Worm (Caenorhabditis elegans) whole organism, young adult: ENCODE results near the gene algn-12.

Experiments used
- B0019.2 ChIP-seq: fragments of 200-800 bp; sonication (Bioruptor generic); conservative IDR thresholded peaks from 2 replicates; pipeline ENCODE4 v1.3.6; 2022; ENCODE audit warnings: missing genetic modification reagents, missing genetic modification characterization, missing compliant biosample characterization
- B0261.1 ChIP-seq: sonication (generic microtip); optimal IDR thresholded peaks from 2 replicates; lab custom pipeline; 2016; ENCODE audit warnings: mild to moderate bottlenecking, missing genetic modification characterization, moderate library complexity, missing compliant biosample characterization
- B0336.3 ChIP-seq: fragments of 200-800 bp; sonication (Bioruptor generic); IDR thresholded peaks from 2 replicates; pipeline ENCODE4 v1.3.6; 2022; ENCODE audit warnings: missing genetic modification characterization, missing compliant biosample characterization
- F23B12.7 ChIP-seq: sonication (generic microtip); optimal IDR thresholded peaks from 2 replicates; lab custom pipeline; 2017; ENCODE audit warnings: missing genetic modification characterization, mild to moderate bottlenecking, missing compliant biosample characterization, antibody characterized with exemption, moderate library complexity; ENCODE audit not compliant: insufficient read depth
- F33H1.4 ChIP-seq: fragments of 200-800 bp; sonication (Bioruptor generic); IDR thresholded peaks from 2 replicates; pipeline ENCODE4 v1.3.6; 2022; ENCODE audit warnings: missing genetic modification reagents, missing genetic modification characterization, missing compliant biosample characterization
- F57C9.4 ChIP-seq: sonication (generic microtip); optimal IDR thresholded peaks from 2 replicates; lab custom pipeline; 2017; ENCODE audit warnings: mild to moderate bottlenecking, missing genetic modification characterization, missing compliant biosample characterization
- K11D2.4 ChIP-seq: fragments of 200-800 bp; sonication (Bioruptor generic); IDR thresholded peaks from 2 replicates; pipeline ENCODE4 v1.3.6; 2022; ENCODE audit warnings: missing genetic modification reagents, missing genetic modification characterization, missing compliant biosample characterization
- Y53F4B.3 ChIP-seq: fragments of 200-800 bp; sonication (Bioruptor generic); IDR thresholded peaks from 2 replicates; pipeline ENCODE4 v1.3.6; 2022; ENCODE audit warnings: missing genetic modification reagents, missing genetic modification characterization, missing compliant biosample characterization
- Y56A3A.18 ChIP-seq: fragments of 200-800 bp; sonication (Bioruptor generic); IDR thresholded peaks from 2 replicates; pipeline ENCODE4 v1.3.6; 2022; ENCODE audit warnings: missing genetic modification reagents, missing genetic modification characterization, missing compliant biosample characterization
- Y95B8A.8 ChIP-seq: fragments of 200-800 bp; sonication (Bioruptor generic); IDR thresholded peaks from 2 replicates; pipeline ENCODE4 v1.3.6; 2022; ENCODE audit warnings: missing genetic modification reagents, missing genetic modification characterization, missing compliant biosample characterization
- akir-1 ChIP-seq: fragments of 200-800 bp; sonication (Bioruptor generic); optimal IDR thresholded peaks from 2 replicates; lab custom pipeline; 2018; ENCODE audit warnings: mild to moderate bottlenecking, missing genetic modification characterization, moderate library complexity, missing compliant biosample characterization
- ama-1 ChIP-seq, 3 experiments: fragments of 150-350 bp in 1 of 3; sonication (generic microtip) in 2 of 3; optimal IDR thresholded peaks; 2 replicates each; lab custom pipeline; 2014 to 2018; ENCODE audit warnings: missing biosample characterization in 2 of 3, missing genetic modification characterization in 2 of 3, missing genetic modification reagents in 2 of 3
- aptf-2 ChIP-seq: fragments of 200-800 bp; sonication (Bioruptor generic); conservative IDR thresholded peaks from 2 replicates; pipeline ENCODE4 v1.3.6; 2022; ENCODE audit warnings: missing genetic modification reagents, missing genetic modification characterization, missing compliant biosample characterization
- bed-1 ChIP-seq: fragments of 200-800 bp; sonication (Bioruptor generic); IDR thresholded peaks from 2 replicates; pipeline ENCODE4 v1.3.6; 2022; ENCODE audit warnings: missing genetic modification reagents, missing genetic modification characterization, missing compliant biosample characterization
- ccch-3 ChIP-seq: fragments of 200-800 bp; sonication (Bioruptor generic); optimal IDR thresholded peaks from 2 replicates; lab custom pipeline; 2018; ENCODE audit warnings: mild to moderate bottlenecking, missing genetic modification characterization, missing compliant biosample characterization
- cebp-1 ChIP-seq, 2 experiments: fragments of 200-800 bp in 1 of 2; sonication (Bioruptor generic) in 1 of 2; sonication (generic microtip) in 1 of 2; IDR thresholded peaks in 1 of 2; optimal IDR thresholded peaks in 1 of 2; 2 replicates each; pipeline versions ENCODE4 v1.3.6 to Lab custom; 2017 to 2022; ENCODE audit warnings: missing compliant biosample characterization in 2 of 2, missing genetic modification characterization in 2 of 2, mild to moderate bottlenecking in 1 of 2, missing genetic modification reagents in 1 of 2, moderate library complexity in 1 of 2
- ceh-27 ChIP-seq: fragments of 200-800 bp; sonication (Bioruptor generic); optimal IDR thresholded peaks from 2 replicates; lab custom pipeline; 2018; ENCODE audit warnings: mild to moderate bottlenecking, missing genetic modification characterization, moderate library complexity, missing compliant biosample characterization
- ceh-58 ChIP-seq: fragments of 200-800 bp; sonication (Bioruptor generic); IDR thresholded peaks from 2 replicates; pipeline ENCODE4 v1.3.6; 2022; ENCODE audit warnings: missing genetic modification characterization, missing compliant biosample characterization
- egl-18 ChIP-seq: fragments of 200-800 bp; sonication (Bioruptor generic); IDR thresholded peaks from 2 replicates; pipeline ENCODE4 v1.3.6; 2022; ENCODE audit warnings: missing genetic modification reagents, missing genetic modification characterization, missing compliant biosample characterization
- ekl-4 ChIP-seq: fragments of 200-800 bp; sonication (Bioruptor generic); IDR thresholded peaks from 2 replicates; pipeline ENCODE4 v1.3.6; 2022; ENCODE audit warnings: missing genetic modification reagents, missing genetic modification characterization, missing compliant biosample characterization
- ets-4 ChIP-seq: fragments of 200-800 bp; sonication (Bioruptor generic); optimal IDR thresholded peaks from 2 replicates; lab custom pipeline; 2018; ENCODE audit warnings: mild to moderate bottlenecking, missing genetic modification characterization, missing compliant biosample characterization
- hsf-1 ChIP-seq: fragments of 200-800 bp; sonication (Bioruptor generic); IDR thresholded peaks from 2 replicates; pipeline ENCODE4 v1.3.6; 2022; ENCODE audit warnings: missing genetic modification reagents, missing genetic modification characterization, missing compliant biosample characterization
- lin-40 ChIP-seq: sonication (generic microtip); optimal IDR thresholded peaks from 2 replicates; lab custom pipeline; 2016; ENCODE audit warnings: missing genetic modification characterization, mild to moderate bottlenecking, missing compliant biosample characterization, missing genotype, missing genetic modification reagents
- madf-8 ChIP-seq: fragments of 200-800 bp; sonication (Bioruptor generic); conservative IDR thresholded peaks from 2 replicates; pipeline ENCODE4 v1.3.6; 2022; ENCODE audit warnings: missing genetic modification reagents, missing genetic modification characterization, missing compliant biosample characterization
- mcd-1 ChIP-seq: fragments of 200-800 bp; sonication (Bioruptor generic); IDR thresholded peaks from 2 replicates; pipeline ENCODE4 v1.3.6; 2022; ENCODE audit warnings: missing genetic modification reagents, missing genetic modification characterization, missing compliant biosample characterization
- mel-28 ChIP-seq: sonication (generic microtip); optimal IDR thresholded peaks from 2 replicates; lab custom pipeline; 2016; ENCODE audit warnings: borderline replicate concordance, mild to moderate bottlenecking, missing genetic modification characterization, missing compliant biosample characterization
- nfya-2 ChIP-seq: fragments of 200-800 bp; sonication (Bioruptor generic); IDR thresholded peaks from 2 replicates; pipeline ENCODE4 v1.3.6; 2022; ENCODE audit warnings: missing genetic modification reagents, missing genetic modification characterization, missing compliant biosample characterization
- nhr-179 ChIP-seq: sonication (generic microtip); optimal IDR thresholded peaks from 2 replicates; lab custom pipeline; 2016; ENCODE audit warnings: mild to moderate bottlenecking, missing genetic modification characterization, missing compliant biosample characterization
- nhr-80 ChIP-seq: sonication (generic microtip); optimal IDR thresholded peaks from 2 replicates; lab custom pipeline; 2016; ENCODE audit warnings: missing genetic modification characterization, missing compliant biosample characterization
- nhr-90 ChIP-seq: sonication (generic microtip); optimal IDR thresholded peaks from 2 replicates; lab custom pipeline; 2016; ENCODE audit warnings: missing genotype, mild to moderate bottlenecking, missing genetic modification characterization, missing compliant biosample characterization
- pha-4 ChIP-seq: fragments of 150-350 bp; sonication (generic microtip); optimal IDR thresholded peaks from 2 replicates; lab custom pipeline; 2014; ENCODE audit warnings: missing biosample characterization, missing genetic modification reagents, missing genetic modification characterization
- rpc-1 ChIP-seq, 2 experiments: fragments of 150-350 bp in 1 of 2; sonication (generic microtip) in 1 of 2; optimal IDR thresholded peaks; 2 replicates each; lab custom pipeline; 2014 to 2018; ENCODE audit warnings: missing biosample characterization in 1 of 2, missing genetic modification characterization in 1 of 2, missing genetic modification reagents in 1 of 2, missing genotype in 1 of 2
- snpc-3.4 ChIP-seq: sonication (generic microtip); optimal IDR thresholded peaks from 2 replicates; lab custom pipeline; 2017; ENCODE audit warnings: missing genetic modification characterization, mild to moderate bottlenecking, missing compliant biosample characterization, antibody characterized with exemption, moderate library complexity, missing genotype, missing genetic modification reagents
- sptf-2 ChIP-seq: fragments of 200-800 bp; sonication (Bioruptor generic); optimal IDR thresholded peaks from 2 replicates; lab custom pipeline; 2018; ENCODE audit warnings: mild to moderate bottlenecking, missing genetic modification characterization, missing compliant biosample characterization
- tbp1 ChIP-seq: fragments of 200-800 bp; sonication (Bioruptor generic); optimal IDR thresholded peaks from 2 replicates; lab custom pipeline; 2018; ENCODE audit warnings: mild to moderate bottlenecking, missing genetic modification characterization, missing compliant biosample characterization
- tbx-9 ChIP-seq: sonication (generic microtip); optimal IDR thresholded peaks from 2 replicates; lab custom pipeline; 2016; ENCODE audit warnings: borderline replicate concordance, missing genetic modification characterization, inconsistent platforms, missing compliant biosample characterization
- tlf-1 ChIP-seq: fragments of 200-800 bp; sonication (Bioruptor generic); optimal IDR thresholded peaks from 2 replicates; lab custom pipeline; 2018; ENCODE audit warnings: mild to moderate bottlenecking, missing genetic modification characterization, missing compliant biosample characterization
- zim-3 ChIP-seq: sonication (generic microtip); optimal IDR thresholded peaks from 2 replicates; lab custom pipeline; 2017; ENCODE audit warnings: mild to moderate bottlenecking, missing genetic modification characterization, moderate library complexity, missing compliant biosample characterization
- ztf-25 ChIP-seq: fragments of 200-800 bp; sonication (Bioruptor generic); IDR thresholded peaks from 2 replicates; pipeline ENCODE4 v1.3.6; 2022; ENCODE audit warnings: missing genetic modification reagents, missing genetic modification characterization, missing compliant biosample characterization

Gene algn-12

ce11 chrV:8000929-8001513 is 33.9 kb upstream of the algn-12 start, which contains the start of gene Y97E10AR.1 (continued):
- TF ChIP-seq F33H1.4 (no peak), ccch-3 (no peak), Y53F4B.3 (GFP tag; lab: Robert Waterston, UW) (no peak), nhr-179 (tag; lab: Kevin White, UChicago) (no peak), aptf-2 (GFP tag; lab: Robert Waterston, UW) (no peak), F23B12.7 (tag; lab: Kevin White, UChicago) (peak; percentile 42), bed-1 (GFP tag; lab: Robert Waterston, UW) (no peak), ekl-4 (GFP tag; lab: Robert Waterston, UW) (no peak), cebp-1 (GFP tag; IDR thresholded peaks at IDR 0.05; lab: Robert Waterston, UW) (no peak), cebp-1 (tag; optimal IDR thresholded peaks at IDR 0.05; lab: Kevin White, UChicago) (peak; percentile 88), nfya-2 (GFP tag; lab: Robert Waterston, UW) (no peak), egl-18 (GFP tag; lab: Robert Waterston, UW) (no peak), Y95B8A.8 (no peak), madf-8 (GFP tag; lab: Robert Waterston, UW) (no peak), Y56A3A.18 (0 out of 2 replicates have a peak, but pooled peaks have one; percentile 68), tlf-1 (GFP tag; lab: Kevin White, UChicago) (peak; percentile 35), ceh-27 (GFP tag; lab: Kevin White, UChicago) (peak; percentile 27), rpc-1 (optimal IDR thresholded peaks at IDR 0.05; lab: Kevin White, UChicago) (no peak), rpc-1 (tag; optimal IDR thresholded peaks at IDR 0.05; lab: Kevin White, UChicago) (no peak), lin-40 (tag; lab: Kevin White, UChicago) (peak; percentile 84), sptf-2 (no peak), nhr-90 (tag; lab: Kevin White, UChicago) (peak; percentile 58), ama-1 (optimal IDR thresholded peaks at IDR 0.05; lab: Kevin White, UChicago) (no peak), ama-1 (GFP tag; optimal IDR thresholded peaks at IDR 0.05; lab: Kevin White, UChicago) (no peak), B0019.2 (GFP tag; lab: Robert Waterston, UW) (no peak), ets-4 (GFP tag; lab: Kevin White, UChicago) (peak; percentile 52), tbx-9 (tag; lab: Kevin White, UChicago) (no peak), ceh-58 (GFP tag; lab: Robert Waterston, UW) (no peak), mcd-1 (GFP tag; lab: Robert Waterston, UW) (no peak; the same call in 1 of the 2 replicates), pha-4 (tag; lab: Kevin White, UChicago) (peak; percentile 58), mel-28 (no peak), K11D2.4 (GFP tag; lab: Robert Waterston, UW) (no peak), B0261.1 (tag; lab: Kevin White, UChicago) (no peak)

- TF ChIP-seq pha-4 (tag; lab: Kevin White, UChicago) (no peak), mel-28 (no peak), F57C9.4 (tag; lab: Kevin White, UChicago) (no peak), tbp1 (GFP tag; lab: Kevin White, UChicago) (no peak)
- TF ChIP-seq, all 124 proteins: peak for 0
Observed at ce11 chrV:8005000-8005399, 29.9 kb upstream of the algn-12 start, which contains the start of gene Y97E10AR.8. Gene Y97E10AR.8 (plus strand): TSS chrV:8005300.

ce11 chrV:8007460-8008292 is 27.2 kb upstream of the algn-12 start, which contains the start of gene Y97E10AR.3:
Gene Y97E10AR.3 (minus strand): TSS chrV:8007510.
- peak; percentile 3 for TF ChIP-seq nhr-80 (tag; lab: Kevin White, UChicago)
- no peak for TF ChIP-seq mcd-1 (GFP tag; lab: Robert Waterston, UW)
- TF ChIP-seq hsf-1, result 0 out of 2 replicates have a peak, but pooled peaks have one; percentile 8
- TF ChIP-seq zim-3 (tag; lab: Kevin White, UChicago), result no peak
- TF ChIP-seq akir-1 (GFP tag; lab: Kevin White, UChicago), result no peak
- TF ChIP-seq snpc-3.4 (tag; lab: Kevin White, UChicago), result peak; percentile 6
- TF ChIP-seq B0336.3, result 0 out of 2 replicates have a peak, but pooled peaks have one; percentile 40
- 0 out of 2 replicates have a peak, but pooled peaks have one; percentile 20 for TF ChIP-seq ztf-25 (GFP tag; lab: Robert Waterston, UW)
- TF ChIP-seq lin-40 (tag; lab: Kevin White, UChicago), result no peak
